Fruit fly (Drosophila melanogaster) ovary, adult (tissue): ENCODE data around the gene CG32333.
A peak's percentile ranks its signal among the peaks of the same experiment; 100 is the strongest.

Source experiments
- CG17801 ChIP-seq: fragments of 200-800 bp; optimal IDR thresholded peaks from 2 replicates; lab custom pipeline; 2019; ENCODE audit warnings: missing biosample characterization, mild to moderate bottlenecking, missing genetic modification characterization, moderate library complexity; ENCODE audit not compliant: partially characterized antibody

The CG32333 gene

dm6 chr3L:1318241-1318640 lies 42.5 kb downstream of the CG32333 start, which contains the start of gene Myo61F:
TSS of gene Myo61F (plus strand) at chr3L:1318480.
- TF ChIP-seq CG17801 (GFP tag; lab: Kevin White, UChicago), result peak; percentile 13

- no peak for TF ChIP-seq CG17801 (GFP tag; lab: Kevin White, UChicago)
These were observed 43.5 kb downstream of the CG32333 start for dm6 chr3L:1319097-1319725.

- TF ChIP-seq CG17801 (GFP tag; lab: Kevin White, UChicago), result peak; percentile 62
These were observed 44.6 kb downstream of the CG32333 start for dm6 chr3L:1320230-1320930.

dm6 chr3L:1320931-1321556 lies 45.3 kb downstream of the CG32333 start:
- no peak for TF ChIP-seq CG17801 (GFP tag; lab: Kevin White, UChicago)

- TF ChIP-seq CG17801 (GFP tag; lab: Kevin White, UChicago), result no peak
These were observed 46.4 kb downstream of the CG32333 start for dm6 chr3L:1322159-1322558.

- no peak for TF ChIP-seq CG17801 (GFP tag; lab: Kevin White, UChicago)
These were observed 47.0 kb downstream of the CG32333 start, which contains the start of gene CG9184 for dm6 chr3L:1322706-1323105. TSS of gene CG9184 (minus strand) at chr3L:1322806.

dm6 chr3L:1323136-1323535 lies 47.4 kb downstream of the CG32333 start:
- no peak for TF ChIP-seq CG17801 (GFP tag; lab: Kevin White, UChicago)

dm6 chr3L:1324818-1325625 lies 49.3 kb downstream of the CG32333 start:
- TF ChIP-seq CG17801 (GFP tag; lab: Kevin White, UChicago), result no peak

dm6 chr3L:1325626-1325937 lies 49.8 kb downstream of the CG32333 start:
- no peak for TF ChIP-seq CG17801 (GFP tag; lab: Kevin White, UChicago)

dm6 chr3L:1329724-1330123 lies 54.0 kb downstream of the CG32333 start, which contains the start of gene ND-ACP:
TSS of gene ND-ACP (plus strand) at chr3L:1329949.
- no peak for TF ChIP-seq CG17801 (GFP tag; lab: Kevin White, UChicago)

- TF ChIP-seq CG17801 (GFP tag; lab: Kevin White, UChicago), result no peak
These were observed 54.7 kb downstream of the CG32333 start for dm6 chr3L:1330420-1330819.

- TF ChIP-seq CG17801 (GFP tag; lab: Kevin White, UChicago), result no peak
These were observed 55.8 kb downstream of the CG32333 start, which contains the start of gene msd1 for dm6 chr3L:1331542-1331941. TSS of gene msd1 (plus strand) at chr3L:1331744.

- TF ChIP-seq CG17801 (GFP tag; lab: Kevin White, UChicago), result no peak
These were observed 57.2 kb downstream of the CG32333 start, which contains the start of gene msd5 for dm6 chr3L:1332973-1333372. TSS of gene msd5 (minus strand) at chr3L:1333146.

dm6 chr3L:1334571-1335427 lies 59.0 kb downstream of the CG32333 start, which contains the start of the genes Hmbs and CG2211:
TSS of gene Hmbs (plus strand) at chr3L:1334889.
TSS of gene CG2211 (minus strand) at chr3L:1335359.
- peak; percentile 85 for TF ChIP-seq CG17801 (GFP tag; lab: Kevin White, UChicago)
